Fruit fly (Drosophila melanogaster) Kc167 (cell line): ENCODE data around the gene Mocs2A.

Experiments
- Myc ChIP-seq: fragments of >200 bp; optimal IDR thresholded peaks from 2 replicates; lab custom pipeline; 2017; ENCODE audit warnings: missing external identifiers
- Sin3A ChIP-seq: fragments of >200 bp; optimal IDR thresholded peaks from 2 replicates; lab custom pipeline; 2018; ENCODE audit warnings: missing external identifiers
- h ChIP-seq: fragments of >200 bp; optimal IDR thresholded peaks from 3 replicates; lab custom pipeline; 2018; ENCODE audit warnings: missing external identifiers
- insv ChIP-seq: fragments of >200 bp; optimal IDR thresholded peaks from 3 replicates; lab custom pipeline; 2018; ENCODE audit warnings: missing external identifiers
- psq ChIP-seq: fragments of >200 bp; optimal IDR thresholded peaks from 2 replicates; lab custom pipeline; 2017; ENCODE audit warnings: missing external identifiers

DNA sequence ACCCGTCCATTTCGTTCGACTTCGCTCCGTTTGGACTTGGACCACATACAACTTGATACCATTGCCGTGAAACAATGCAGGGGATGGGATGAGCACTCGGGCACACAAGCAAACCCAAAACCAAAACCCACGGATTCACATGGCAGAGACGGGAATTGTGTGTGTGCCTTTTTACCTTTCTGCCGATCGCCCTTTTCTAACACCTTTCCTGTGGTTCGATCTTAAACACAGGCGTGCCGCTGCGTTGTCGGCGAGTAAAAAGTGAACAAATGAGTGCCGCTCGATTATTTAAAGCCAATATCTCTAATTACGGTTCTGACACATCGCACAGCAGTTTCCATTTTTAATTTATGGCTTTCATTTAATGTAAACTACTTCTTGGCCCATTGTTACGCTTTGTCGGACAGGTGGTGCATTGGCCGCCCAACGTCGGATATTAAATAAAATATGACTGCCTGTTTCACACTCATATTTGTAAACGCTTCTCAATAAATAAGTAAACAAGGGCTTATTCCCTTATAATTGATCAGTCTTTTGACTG is 49.8 kb downstream of the Mocs2A start:
- TF ChIP-seq Myc (lab: Kevin White, UChicago) (no peak), psq (lab: Kevin White, UChicago) (no peak), h (lab: Kevin White, UChicago) (no peak), insv (lab: Kevin White, UChicago) (no peak), Sin3A (lab: Kevin White, UChicago) (no peak)
